Fruit fly (Drosophila melanogaster): Measurements from ENCODE around the gene CG2187.
A peak's percentile ranks its signal among the peaks of the same experiment; 100 is the strongest.

Gene CG2187

dm6 chr3R:31738060-31738619 is 20.3 kb downstream of the CG2187 start, which contains the start of gene eEF1alpha2:
eEF1alpha2 (plus strand) TSS chr3R:31738468.
- TF ChIP-seq insv (optimal IDR thresholded peaks at IDR 0.05) (no peak), Myc (optimal IDR thresholded peaks at IDR 0.05) (no peak), ttk (optimal IDR thresholded peaks at IDR 0.05) (no peak), psq (optimal IDR thresholded peaks at IDR 0.05) (no peak), h (optimal IDR thresholded peaks at IDR 0.05) (no peak), Sin3A (optimal IDR thresholded peaks at IDR 0.05) (no peak)

DNA sequence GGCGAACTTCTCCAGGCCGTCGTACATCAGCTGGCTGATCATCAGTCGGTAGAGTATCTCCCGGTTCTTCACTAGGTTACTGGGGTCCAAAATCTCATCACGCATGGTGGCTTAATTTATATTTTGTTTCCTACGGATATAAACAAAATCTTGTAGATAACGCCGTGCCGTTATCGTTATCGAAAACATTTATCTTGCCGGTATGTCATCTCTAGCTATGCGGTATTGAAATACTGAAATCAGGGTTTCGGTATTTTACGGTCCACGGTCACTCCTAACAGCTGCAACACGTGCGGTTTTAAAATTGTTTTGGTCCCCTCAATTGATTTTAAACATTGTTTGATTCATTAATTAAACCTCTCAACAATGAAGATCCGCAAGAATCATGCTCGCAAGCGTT is 21.7 kb downstream of the CG2187 start, which contains the start of the genes CstF50 and CG11563:
TSS of gene CstF50 (minus strand) at position 188 of the 400 bp plus-strand sequence.
TSS of gene CG11563 (plus strand) at position 260 of the 400 bp plus-strand sequence.
- TF ChIP-seq Sin3A (optimal IDR thresholded peaks at IDR 0.05): no peak
- no peak for TF ChIP-seq insv (optimal IDR thresholded peaks at IDR 0.05)
- no peak for TF ChIP-seq Myc (optimal IDR thresholded peaks at IDR 0.05)
- no peak for TF ChIP-seq ttk (optimal IDR thresholded peaks at IDR 0.05)
- TF ChIP-seq psq (optimal IDR thresholded peaks at IDR 0.05): no peak
- TF ChIP-seq h (optimal IDR thresholded peaks at IDR 0.05): no peak

dm6 chr3R:31727773-31728172 is 30.7 kb downstream of the CG2187 start:
- TF ChIP-seq psq (optimal IDR thresholded peaks at IDR 0.05): no peak

DNA sequence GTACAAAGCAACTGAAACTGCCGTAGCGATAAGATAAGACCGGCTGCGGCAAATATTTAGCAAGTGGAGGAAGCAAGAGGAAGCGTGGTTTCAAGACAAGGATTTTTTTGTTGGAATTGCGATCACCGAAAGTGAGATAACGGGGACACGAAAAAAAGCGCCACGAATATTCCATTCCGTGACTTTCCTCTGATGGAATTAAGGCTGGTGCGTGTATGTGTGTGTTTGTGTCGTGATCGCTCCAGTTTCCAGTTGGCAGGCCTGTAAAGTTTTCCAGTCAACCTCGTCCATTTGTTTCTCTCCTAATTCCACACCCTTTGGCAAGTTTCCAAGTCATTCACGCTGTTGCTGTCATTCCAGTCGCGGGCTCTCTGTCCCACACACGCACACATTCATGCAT is 32.2 kb downstream of the CG2187 start:
- TF ChIP-seq Myc (optimal IDR thresholded peaks at IDR 0.05): no peak
- TF ChIP-seq ttk (optimal IDR thresholded peaks at IDR 0.05): no peak
- no peak for TF ChIP-seq h (optimal IDR thresholded peaks at IDR 0.05)
- no peak for TF ChIP-seq Sin3A (optimal IDR thresholded peaks at IDR 0.05)
- no peak for TF ChIP-seq insv (optimal IDR thresholded peaks at IDR 0.05)
- no peak for TF ChIP-seq psq (optimal IDR thresholded peaks at IDR 0.05)

dm6 chr3R:31725486-31726227 is 32.8 kb downstream of the CG2187 start:
- no peak for TF ChIP-seq ttk (optimal IDR thresholded peaks at IDR 0.05)
- no peak for TF ChIP-seq Sin3A (optimal IDR thresholded peaks at IDR 0.05)
- TF ChIP-seq psq (optimal IDR thresholded peaks at IDR 0.05): no peak
- TF ChIP-seq Myc (optimal IDR thresholded peaks at IDR 0.05): no peak
- no peak for TF ChIP-seq h (optimal IDR thresholded peaks at IDR 0.05)
- no peak for TF ChIP-seq insv (optimal IDR thresholded peaks at IDR 0.05)

DNA sequence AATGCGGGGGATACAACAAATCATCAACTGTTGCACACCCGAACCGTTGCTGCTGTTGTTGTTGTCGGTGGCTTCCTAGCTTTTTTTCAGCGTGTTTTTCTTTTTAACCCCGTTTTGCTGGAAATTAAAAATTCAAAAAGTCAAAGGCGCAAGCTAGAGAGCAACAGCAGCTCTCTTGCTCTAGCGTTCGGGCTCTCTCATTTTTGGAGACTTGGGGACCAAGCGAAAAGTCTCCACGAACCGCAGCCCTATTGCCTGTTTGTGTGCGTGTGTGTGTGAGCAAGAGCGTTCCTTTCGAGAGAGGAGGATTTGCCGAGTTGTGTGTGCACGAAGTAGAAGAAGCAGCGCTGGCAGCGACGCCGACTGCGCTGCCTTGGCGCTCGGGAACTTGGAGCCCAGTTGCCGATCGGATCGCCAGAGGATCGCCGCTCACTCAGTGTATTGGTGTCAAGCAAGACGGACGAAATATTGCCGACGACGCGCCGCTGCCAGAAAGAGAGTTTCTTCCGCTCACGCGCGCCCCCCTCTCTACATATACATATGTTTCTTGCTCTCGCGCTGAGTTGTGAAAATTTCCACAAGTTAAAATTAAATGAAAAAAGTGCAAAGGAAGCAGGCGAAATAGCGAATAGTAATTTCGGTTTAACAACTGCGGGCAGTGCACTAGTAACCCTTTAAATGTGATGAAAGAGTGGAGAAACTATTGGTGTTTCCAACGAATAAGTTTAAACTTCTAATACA is 33.7 kb downstream of the CG2187 start:
- peak; percentile 12 for TF ChIP-seq insv (optimal IDR thresholded peaks at IDR 0.05)
- no peak for TF ChIP-seq psq (optimal IDR thresholded peaks at IDR 0.05)
- TF ChIP-seq Sin3A (optimal IDR thresholded peaks at IDR 0.05): no peak

dm6 chr3R:31724136-31724535 is 34.3 kb downstream of the CG2187 start:
- TF ChIP-seq h (optimal IDR thresholded peaks at IDR 0.05): no peak
- TF ChIP-seq insv (optimal IDR thresholded peaks at IDR 0.05): no peak
- TF ChIP-seq psq (optimal IDR thresholded peaks at IDR 0.05): no peak
- no peak for TF ChIP-seq Sin3A (optimal IDR thresholded peaks at IDR 0.05)
- no peak for TF ChIP-seq Myc (optimal IDR thresholded peaks at IDR 0.05)
- TF ChIP-seq ttk (optimal IDR thresholded peaks at IDR 0.05): no peak

DNA sequence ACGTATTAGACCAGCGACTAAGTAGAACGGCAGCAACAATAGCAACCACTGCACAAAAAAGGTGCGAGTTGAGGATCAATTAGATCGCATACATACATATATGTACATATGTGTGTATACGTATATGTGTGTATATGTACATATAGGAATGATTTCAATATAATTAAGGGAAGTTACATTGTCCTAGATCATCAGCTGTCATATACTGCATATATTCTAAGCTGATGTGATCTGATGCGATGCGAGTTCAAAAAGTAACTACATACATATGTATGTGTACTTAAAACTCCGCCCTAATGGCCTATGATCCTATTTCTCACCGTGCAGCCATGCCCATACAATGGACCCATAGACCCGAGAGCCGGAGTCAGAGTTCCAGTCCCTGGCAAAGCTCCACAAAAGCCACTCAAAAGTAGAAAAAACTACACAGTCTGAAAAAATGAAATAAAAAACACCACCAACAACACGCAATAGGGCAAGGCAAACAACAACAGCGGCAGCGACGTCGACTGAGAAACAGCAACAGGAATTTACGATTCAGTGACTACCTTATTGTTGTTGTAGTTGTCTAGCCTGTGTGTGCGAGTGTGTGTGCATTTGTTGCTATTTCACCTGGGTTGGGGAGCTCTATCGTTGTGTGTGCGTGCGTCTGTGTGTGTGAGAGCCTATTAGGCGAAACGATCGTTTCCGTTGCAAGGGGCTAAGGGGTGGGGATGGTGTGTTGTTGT is 35.1 kb downstream of the CG2187 start:
- TF ChIP-seq Sin3A (optimal IDR thresholded peaks at IDR 0.05) (no peak), insv (optimal IDR thresholded peaks at IDR 0.05) (no peak), Myc (optimal IDR thresholded peaks at IDR 0.05) (no peak), h (optimal IDR thresholded peaks at IDR 0.05) (no peak)

- TF ChIP-seq Myc (optimal IDR thresholded peaks at IDR 0.05) (no peak), Sin3A (optimal IDR thresholded peaks at IDR 0.05) (no peak), ttk (optimal IDR thresholded peaks at IDR 0.05) (no peak), psq (optimal IDR thresholded peaks at IDR 0.05) (no peak), h (optimal IDR thresholded peaks at IDR 0.05) (no peak), insv (optimal IDR thresholded peaks at IDR 0.05) (no peak)
These were observed 36.5 kb downstream of the CG2187 start for dm6 chr3R:31721958-31722357.

DNA sequence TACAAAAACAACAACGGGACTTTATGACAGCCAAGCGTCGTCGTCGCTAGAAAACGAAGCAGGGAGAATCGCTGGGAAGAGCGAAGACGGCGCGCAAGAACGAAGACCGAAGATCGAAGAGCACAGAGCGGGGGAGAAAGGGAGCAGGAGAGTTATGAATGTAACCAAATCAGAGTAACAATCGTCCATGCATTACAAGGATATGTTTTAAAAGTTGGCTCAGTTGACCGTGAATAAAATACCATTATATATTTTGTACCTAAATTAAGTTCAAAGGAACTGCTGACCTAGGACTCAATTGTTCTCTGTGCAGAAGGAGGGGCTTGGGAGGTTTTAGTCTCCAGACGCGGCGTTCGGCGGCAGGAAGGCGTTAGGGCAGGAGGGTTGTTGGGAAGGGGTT is 37.0 kb downstream of the CG2187 start:
- TF ChIP-seq insv (optimal IDR thresholded peaks at IDR 0.05): no peak
- TF ChIP-seq h (optimal IDR thresholded peaks at IDR 0.05): no peak
- no peak for TF ChIP-seq Sin3A (optimal IDR thresholded peaks at IDR 0.05)
- TF ChIP-seq Myc (optimal IDR thresholded peaks at IDR 0.05): no peak
- TF ChIP-seq ttk (optimal IDR thresholded peaks at IDR 0.05): no peak
- TF ChIP-seq psq (optimal IDR thresholded peaks at IDR 0.05): no peak

- TF ChIP-seq ttk (optimal IDR thresholded peaks at IDR 0.05): no peak
- TF ChIP-seq insv (optimal IDR thresholded peaks at IDR 0.05): no peak
- TF ChIP-seq psq (optimal IDR thresholded peaks at IDR 0.05): no peak
- TF ChIP-seq Myc (optimal IDR thresholded peaks at IDR 0.05): no peak
- no peak for TF ChIP-seq h (optimal IDR thresholded peaks at IDR 0.05)
- TF ChIP-seq Sin3A (optimal IDR thresholded peaks at IDR 0.05): no peak
These were observed 38.3 kb downstream of the CG2187 start for dm6 chr3R:31720112-31720511.

DNA sequence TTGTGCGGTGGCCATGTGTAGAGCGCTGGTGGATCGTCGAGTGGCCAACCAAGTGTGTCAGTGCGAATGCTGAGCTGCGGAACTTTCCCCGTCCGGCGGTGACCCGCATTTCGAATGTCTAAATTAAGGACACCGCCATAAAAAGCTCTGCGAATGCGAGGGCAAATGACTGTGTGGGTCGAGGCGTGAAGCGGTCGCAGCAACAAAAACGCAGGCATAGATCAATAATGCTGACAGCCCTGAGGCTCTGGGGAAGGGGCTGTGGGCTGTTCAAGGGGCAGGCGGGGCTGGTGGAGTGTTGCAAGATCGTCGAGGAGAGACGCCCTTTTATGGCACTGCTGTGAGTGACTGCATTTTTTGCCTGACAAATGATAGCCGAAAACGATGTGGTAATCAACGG is 38.9 kb downstream of the CG2187 start:
- TF ChIP-seq psq (optimal IDR thresholded peaks at IDR 0.05) (no peak), insv (optimal IDR thresholded peaks at IDR 0.05) (no peak), Sin3A (optimal IDR thresholded peaks at IDR 0.05) (no peak), h (optimal IDR thresholded peaks at IDR 0.05) (no peak), Myc (optimal IDR thresholded peaks at IDR 0.05) (no peak), ttk (optimal IDR thresholded peaks at IDR 0.05) (no peak)
